Fruit fly (Drosophila melanogaster): ENCODE data around the gene Mical.

DNA sequence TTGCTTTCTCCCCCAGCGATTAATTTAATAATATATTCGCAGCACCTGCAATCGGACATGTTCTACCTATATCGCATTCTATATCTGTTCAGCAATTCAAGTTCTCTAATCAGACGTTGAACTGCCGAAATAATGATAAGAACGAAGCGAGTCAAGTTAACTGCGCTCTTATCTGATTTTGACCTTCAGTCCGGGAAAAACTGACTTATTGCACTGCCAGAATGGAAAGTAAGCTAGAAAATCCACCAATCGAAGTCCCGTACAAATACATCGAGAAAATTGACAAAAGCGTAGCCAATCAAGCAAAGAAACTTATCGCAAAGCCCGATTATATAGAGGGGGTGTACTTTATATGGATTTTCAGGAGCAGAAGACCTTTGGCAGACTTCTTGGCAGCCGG, 74.5 kb downstream of the Mical start:
- TF ChIP-seq EcR (GFP tag; optimal IDR thresholded peaks at IDR 0.05), result no peak
- no peak for TF ChIP-seq psq (optimal IDR thresholded peaks at IDR 0.05)
- TF ChIP-seq Dll (optimal IDR thresholded peaks at IDR 0.05), result no peak
- no peak for TF ChIP-seq usp (GFP tag; optimal IDR thresholded peaks at IDR 0.05)

All from whole organism.